Worm (Caenorhabditis elegans) whole organism, mixed stage, embryonic: ENCODE results near the gene Y22D7AR.2.

Source experiments
- elt-3 ChIP-seq: fragments of 150-350 bp; optimal IDR thresholded peaks from 2 replicates; lab custom pipeline; 2014; ENCODE audit warnings: missing biosample characterization, missing genetic modification characterization
- nhr-237 ChIP-seq: fragments of 150-350 bp; optimal IDR thresholded peaks from 2 replicates; lab custom pipeline; 2014; ENCODE audit warnings: missing biosample characterization, missing genetic modification characterization
- nhr-76 ChIP-seq: sonication (generic microtip); optimal IDR thresholded peaks from 2 replicates; lab custom pipeline; 2017; ENCODE audit warnings: missing biosample characterization, missing genetic modification characterization
- pha-4 ChIP-seq: fragments of 150-350 bp; optimal IDR thresholded peaks from 2 replicates; lab custom pipeline; 2018; ENCODE audit warnings: missing biosample characterization, missing genetic modification reagents, missing genetic modification characterization
- sptf-1 ChIP-seq: sonication (generic microtip); optimal IDR thresholded peaks from 2 replicates; lab custom pipeline; 2017; ENCODE audit warnings: mild to moderate bottlenecking, missing genetic modification characterization, moderate library complexity, missing compliant biosample characterization
- unc-39 ChIP-seq: fragments of 150-350 bp; optimal IDR thresholded peaks from 2 replicates; lab custom pipeline; 2014; ENCODE audit warnings: missing biosample characterization, missing genetic modification characterization

ce11 chrIII:1673320-1673719, 32.4 kb upstream of the Y22D7AR.2 start:
- no peak for TF ChIP-seq sptf-1 (tag; lab: Kevin White, UChicago)
- no peak for TF ChIP-seq nhr-76 (tag; lab: Kevin White, UChicago)
- no peak for TF ChIP-seq pha-4 (tag; lab: Kevin White, UChicago)
- no peak for TF ChIP-seq elt-3
- TF ChIP-seq unc-39: no peak
- TF ChIP-seq nhr-237 (tag; lab: Kevin White, UChicago): no peak
